Fruit fly (Drosophila melanogaster): ENCODE results near the gene CG31156.

The CG31156 gene

DNA sequence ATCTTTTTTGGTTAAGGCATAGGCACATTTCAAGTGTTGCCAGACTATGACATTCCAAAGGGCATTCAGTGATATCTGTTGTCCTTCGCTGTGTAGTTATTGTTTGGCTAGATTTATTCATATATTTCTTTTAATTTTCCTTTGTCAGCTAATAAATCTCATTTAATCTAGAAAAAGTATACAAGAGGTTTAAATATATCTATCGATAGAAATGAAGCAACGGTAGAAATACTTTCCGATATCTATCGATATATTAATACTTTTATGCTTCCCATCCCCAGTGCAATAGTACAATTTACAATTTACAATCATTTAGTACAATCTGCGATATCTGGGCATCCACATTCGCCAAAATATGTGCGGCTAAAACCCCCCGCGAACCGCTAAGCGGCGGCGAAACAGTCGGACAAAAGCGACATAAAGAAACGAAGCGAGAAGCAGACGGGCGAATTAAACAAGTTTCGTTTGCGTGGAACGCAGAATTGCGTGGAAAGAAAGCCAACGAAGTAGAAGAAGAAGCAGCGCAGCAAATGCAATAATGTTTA is 26.0 kb downstream of the CG31156 start, which contains the start of gene Efa6 (continued):
- TF ChIP-seq emc (GFP tag; optimal IDR thresholded peaks at IDR 0.05) (no peak), bsh (GFP tag; optimal IDR thresholded peaks at IDR 0.05) (peak; percentile 11 to 30), Nf-YA (GFP tag; IDR thresholded peaks at IDR 0.05) (no peak), CG6683 (GFP tag; optimal IDR thresholded peaks at IDR 0.05) (no peak), CG4707 (GFP tag; optimal IDR thresholded peaks at IDR 0.05) (no peak), kah (GFP tag; optimal IDR thresholded peaks at IDR 0.05) (no peak), CG18619 (GFP tag; optimal IDR thresholded peaks at IDR 0.05) (peak; percentile 24), CG31388 (GFP tag; optimal IDR thresholded peaks at IDR 0.05) (no peak), CG4282 (GFP tag; optimal IDR thresholded peaks at IDR 0.05) (no peak), PHDP (tag; optimal IDR thresholded peaks at IDR 0.05) (peak; percentile 55), fd96Cb (tag; optimal IDR thresholded peaks at IDR 0.05) (peak; percentile 19), al (GFP tag; IDR thresholded peaks at IDR 0.05) (no peak), gfzf (GFP tag; optimal IDR thresholded peaks at IDR 0.05) (peak; percentile 22), CG16863 (GFP tag; optimal IDR thresholded peaks at IDR 0.05) (no peak), psq (GFP tag; optimal IDR thresholded peaks at IDR 0.05) (peak; percentile 18), NFAT (GFP tag; IDR thresholded peaks at IDR 0.05) (no peak), Deaf1 (tag; optimal IDR thresholded peaks at IDR 0.05) (peak; percentile 37), CG1832 (GFP tag; optimal IDR thresholded peaks at IDR 0.05) (no peak), CG13775 (GFP tag; optimal IDR thresholded peaks at IDR 0.05) (peak; percentile 64), zen2 (GFP tag; IDR thresholded peaks at IDR 0.05; ENCODE audit: partially characterized antibody) (peak; percentile 77; the same call in 1 of the 3 replicates), usp (GFP tag; optimal IDR thresholded peaks at IDR 0.05) (no peak), CG14050 (GFP tag; IDR thresholded peaks at IDR 0.05) (no peak), CG1792 (GFP tag; optimal IDR thresholded peaks at IDR 0.05) (no peak), CG12236 (GFP tag; optimal IDR thresholded peaks at IDR 0.05) (no peak), Jarid2 (GFP tag; optimal IDR thresholded peaks at IDR 0.05) (peak; percentile 93), CG2199 (GFP tag; IDR thresholded peaks at IDR 0.05) (no peak), Sry-δ (GFP tag; optimal IDR thresholded peaks at IDR 0.05) (peak; percentile 93), nerfin-2 (GFP tag; IDR thresholded peaks at IDR 0.05; ENCODE audit: partially characterized antibody) (peak; percentile 86), Xrp1 (GFP tag; IDR thresholded peaks at IDR 0.05) (peak; percentile 16; the same call in 1 of the 2 replicates), gem (tag; optimal IDR thresholded peaks at IDR 0.05) (no peak), CG33213 (GFP tag; optimal IDR thresholded peaks at IDR 0.05) (no peak), CG13894 (tag; optimal IDR thresholded peaks at IDR 0.05) (peak; percentile 43), sob (GFP tag; IDR thresholded peaks at IDR 0.05) (peak; percentile 31; the same call in 1 of the 2 replicates), grau (tag; optimal IDR thresholded peaks at IDR 0.05) (peak; percentile 58), her (GFP tag; optimal IDR thresholded peaks at IDR 0.05) (no peak), hbn (GFP tag; IDR thresholded peaks at IDR 0.05; ENCODE audit: partially characterized antibody) (peak; percentile 94), tna (GFP tag; IDR thresholded peaks at IDR 0.05; ENCODE audit: partially characterized antibody) (peak; percentile 70), HLHmδ (GFP tag; optimal IDR thresholded peaks at IDR 0.05) (no peak), nerfin-1 (tag; optimal IDR thresholded peaks at IDR 0.05) (peak; percentile 43), B-H1 (GFP tag; IDR thresholded peaks at IDR 0.05) (no peak), Atf-2 (GFP tag; optimal IDR thresholded peaks at IDR 0.05) (no peak), CG17612 (GFP tag; IDR thresholded peaks at IDR 0.05) (no peak), slou (GFP tag; optimal IDR thresholded peaks at IDR 0.05) (peak; percentile 15), CG10654 (GFP tag; optimal IDR thresholded peaks at IDR 0.05) (peak; percentile 19), Bgb (GFP tag; IDR thresholded peaks at IDR 0.05; ENCODE audit: partially characterized antibody) (peak; percentile 92), Ets97D (GFP tag; optimal IDR thresholded peaks at IDR 0.05) (peak; percentile 83), CG10209 (GFP tag; optimal IDR thresholded peaks at IDR 0.05) (peak; percentile 36), Dfd (GFP tag; optimal IDR thresholded peaks at IDR 0.05) (no peak), CG10274 (GFP tag; optimal IDR thresholded peaks at IDR 0.05) (no peak), CG4730 (GFP tag; IDR thresholded peaks at IDR 0.05) (no peak)
